Worm (Caenorhabditis elegans) whole organism, L1 larva: ENCODE measurements around the gene F18A11.2.

Experiments used
- C04F5.9 ChIP-seq: sonication (generic microtip); optimal IDR thresholded peaks from 2 replicates; lab custom pipeline; 2016; ENCODE audit warnings: missing genetic modification characterization, missing compliant biosample characterization
- C16A3.4 ChIP-seq: fragments of 150-350 bp; optimal IDR thresholded peaks from 2 replicates; lab custom pipeline; 2014; ENCODE audit warnings: missing biosample characterization, missing genetic modification characterization
- F16B12.6 ChIP-seq: fragments of 150-350 bp; optimal IDR thresholded peaks from 2 replicates; lab custom pipeline; 2014; ENCODE audit warnings: missing biosample characterization, missing genetic modification characterization
- Y116A8C.19 ChIP-seq: sonication (generic microtip); optimal IDR thresholded peaks from 2 replicates; lab custom pipeline; 2016; ENCODE audit warnings: missing compliant biosample characterization, missing genetic modification characterization, borderline replicate concordance
- aha-1 ChIP-seq: fragments of 150-350 bp; optimal IDR thresholded peaks from 2 replicates; lab custom pipeline; 2014; ENCODE audit warnings: missing biosample characterization, missing genetic modification characterization
- aly-2 ChIP-seq: fragments of 150-350 bp; optimal IDR thresholded peaks from 2 replicates; lab custom pipeline; 2014; ENCODE audit warnings: missing biosample characterization, missing genetic modification characterization
- ama-1 ChIP-seq: fragments of 150-350 bp; optimal IDR thresholded peaks from 2 replicates; lab custom pipeline; 2014
- blmp-1 ChIP-seq: fragments of 150-350 bp; optimal IDR thresholded peaks from 2 replicates; lab custom pipeline; 2014; ENCODE audit warnings: missing biosample characterization, missing genetic modification characterization
- ceh-88 ChIP-seq: fragments of 200-800 bp; sonication (Bioruptor generic); IDR thresholded peaks from 2 replicates; pipeline ENCODE4 v1.3.6; 2022; ENCODE audit warnings: missing genetic modification characterization, missing compliant biosample characterization
- ces-1 ChIP-seq: fragments of 150-350 bp; optimal IDR thresholded peaks from 2 replicates; lab custom pipeline; 2014; ENCODE audit warnings: missing biosample characterization, missing genetic modification reagents, missing genetic modification characterization
- dpl-1 ChIP-seq, 3 experiments: fragments of 150-350 bp in 2 of 3; sonication (generic microtip) in 1 of 3; optimal IDR thresholded peaks; 2 replicates each; lab custom pipeline; 2014 to 2017; ENCODE audit warnings: missing biosample characterization in 3 of 3, missing genetic modification characterization in 3 of 3, missing genetic modification reagents in 3 of 3
- elt-2 ChIP-seq: sonication (generic microtip); optimal IDR thresholded peaks from 2 replicates; lab custom pipeline; 2016; ENCODE audit warnings: missing genetic modification characterization, mild to moderate bottlenecking, inconsistent platforms, missing compliant biosample characterization, missing genetic modification reagents
- elt-3 ChIP-seq, 6 experiments: fragments of 150-350 bp in 1 of 6; sonication (generic microtip); optimal IDR thresholded peaks; 2 replicates each; lab custom pipeline; 2017 to 2018; ENCODE audit warnings: missing biosample characterization in 6 of 6, missing genetic modification characterization in 6 of 6, inconsistent platforms in 1 of 6
- ets-5 ChIP-seq: fragments of 200-800 bp; sonication (Bioruptor generic); IDR thresholded peaks from 2 replicates; pipeline ENCODE4 v1.3.6; 2022; ENCODE audit warnings: missing genetic modification characterization, missing compliant biosample characterization
- fkh-10 ChIP-seq: sonication (generic microtip); optimal IDR thresholded peaks from 2 replicates; lab custom pipeline; 2017; ENCODE audit warnings: missing biosample characterization, missing genetic modification reagents, missing genetic modification characterization
- fkh-8 ChIP-seq: sonication (generic microtip); optimal IDR thresholded peaks from 2 replicates; lab custom pipeline; 2016; ENCODE audit warnings: mild to moderate bottlenecking, missing genetic modification characterization, missing compliant biosample characterization
- fos-1 ChIP-seq: fragments of 150-350 bp; optimal IDR thresholded peaks from 2 replicates; lab custom pipeline; 2014; ENCODE audit warnings: missing biosample characterization, missing genetic modification characterization
- hlh-17 ChIP-seq: fragments of 200-800 bp; sonication (Bioruptor generic); optimal IDR thresholded peaks from 2 replicates; lab custom pipeline; 2018; ENCODE audit warnings: missing genetic modification characterization, mild to moderate bottlenecking, missing compliant biosample characterization, moderate library complexity, borderline replicate concordance
- hlh-4 ChIP-seq: sonication (generic microtip); optimal IDR thresholded peaks from 2 replicates; lab custom pipeline; 2016; ENCODE audit warnings: mild to moderate bottlenecking, missing genetic modification characterization, missing compliant biosample characterization
- irx-1 ChIP-seq: sonication (generic microtip); optimal IDR thresholded peaks from 2 replicates; lab custom pipeline; 2016; ENCODE audit warnings: missing genetic modification characterization, missing compliant biosample characterization
- isw-1 ChIP-seq: fragments of 200-800 bp; sonication (Bioruptor generic); IDR thresholded peaks from 2 replicates; pipeline ENCODE4 v1.3.6; 2022; ENCODE audit warnings: missing genetic modification characterization, missing compliant biosample characterization
- jun-1 ChIP-seq: fragments of 150-350 bp; optimal IDR thresholded peaks from 2 replicates; lab custom pipeline; 2014; ENCODE audit warnings: missing biosample characterization, missing genetic modification reagents, missing genetic modification characterization
- lin-13 ChIP-seq: fragments of 150-350 bp; optimal IDR thresholded peaks from 2 replicates; lab custom pipeline; 2014; ENCODE audit warnings: missing biosample characterization, missing genetic modification reagents, missing genetic modification characterization
- lin-14 ChIP-seq: fragments of 200-800 bp; sonication (Bioruptor generic); optimal IDR thresholded peaks from 2 replicates; lab custom pipeline; 2018; ENCODE audit warnings: mild to moderate bottlenecking, missing genetic modification characterization, moderate library complexity, missing compliant biosample characterization
- lin-35 ChIP-seq, 2 experiments: fragments of 150-350 bp; optimal IDR thresholded peaks; 2 replicates each; lab custom pipeline; 2014; ENCODE audit warnings: missing biosample characterization in 2 of 2, missing genetic modification characterization in 2 of 2, missing genetic modification reagents in 2 of 2
- lin-39 ChIP-seq: fragments of 150-350 bp; optimal IDR thresholded peaks from 2 replicates; lab custom pipeline; 2014; ENCODE audit warnings: missing biosample characterization, missing genetic modification reagents, missing genetic modification characterization
- lir-3 ChIP-seq: sonication (generic microtip); optimal IDR thresholded peaks from 2 replicates; lab custom pipeline; 2016; ENCODE audit warnings: mild to moderate bottlenecking, missing genetic modification characterization, moderate library complexity, missing compliant biosample characterization; ENCODE audit not compliant: poor library complexity
- lsy-2 ChIP-seq, 2 experiments: fragments of 150-350 bp; optimal IDR thresholded peaks; 2 replicates each; lab custom pipeline; 2014; ENCODE audit warnings: missing biosample characterization in 2 of 2, missing genetic modification characterization in 2 of 2
- mdl-1 ChIP-seq, 2 experiments: fragments of 150-350 bp; optimal IDR thresholded peaks; 2 replicates each; lab custom pipeline; 2014 to 2017; ENCODE audit warnings: missing biosample characterization in 2 of 2, missing genetic modification characterization in 2 of 2, inconsistent platforms in 1 of 2
- mef-2 ChIP-seq: fragments of 150-350 bp; optimal IDR thresholded peaks from 2 replicates; lab custom pipeline; 2014; ENCODE audit warnings: missing biosample characterization, missing genetic modification characterization
- mep-1 ChIP-seq: fragments of 150-350 bp; optimal IDR thresholded peaks from 2 replicates; lab custom pipeline; 2014; ENCODE audit warnings: missing biosample characterization, missing genetic modification characterization
- nhr-11 ChIP-seq: fragments of 150-350 bp; optimal IDR thresholded peaks from 2 replicates; lab custom pipeline; 2014; ENCODE audit warnings: missing biosample characterization, missing genetic modification characterization
- nhr-12 ChIP-seq: sonication (generic microtip); optimal IDR thresholded peaks from 2 replicates; lab custom pipeline; 2017; ENCODE audit warnings: missing biosample characterization, missing genetic modification characterization
- nhr-28 ChIP-seq: fragments of 150-350 bp; optimal IDR thresholded peaks from 2 replicates; lab custom pipeline; 2014; ENCODE audit warnings: missing biosample characterization, missing genetic modification characterization
- nhr-47 ChIP-seq: sonication (generic microtip); optimal IDR thresholded peaks from 2 replicates; lab custom pipeline; 2016; ENCODE audit warnings: mild to moderate bottlenecking, missing genetic modification characterization, moderate library complexity, missing compliant biosample characterization
- nhr-77 ChIP-seq: fragments of 150-350 bp; optimal IDR thresholded peaks from 2 replicates; lab custom pipeline; 2014; ENCODE audit warnings: missing biosample characterization, missing genetic modification characterization
- nhr-85 ChIP-seq: sonication (generic microtip); peaks from one replicate; lab custom pipeline; 2016; ENCODE audit warnings: missing genetic modification characterization, inconsistent platforms, missing compliant biosample characterization
- nhr-90 ChIP-seq: sonication (generic microtip); optimal IDR thresholded peaks from 2 replicates; lab custom pipeline; 2016; ENCODE audit warnings: mild to moderate bottlenecking, missing genetic modification characterization, missing compliant biosample characterization; ENCODE audit not compliant: poor library complexity
- pag-3 ChIP-seq: sonication (generic microtip); optimal IDR thresholded peaks from 2 replicates; lab custom pipeline; 2017; ENCODE audit warnings: missing genetic modification characterization, mild to moderate bottlenecking, missing compliant biosample characterization, antibody characterized with exemption, borderline replicate concordance; ENCODE audit not compliant: insufficient read depth
- pqm-1 ChIP-seq: sonication (generic microtip); optimal IDR thresholded peaks from 3 replicates; lab custom pipeline; 2017; ENCODE audit warnings: missing biosample characterization, missing genetic modification characterization
- skn-1 ChIP-seq: fragments of 150-350 bp; optimal IDR thresholded peaks from 2 replicates; lab custom pipeline; 2014; ENCODE audit warnings: missing biosample characterization, missing genetic modification characterization
- tlp-1 ChIP-seq: fragments of 150-350 bp; optimal IDR thresholded peaks from 2 replicates; lab custom pipeline; 2014; ENCODE audit warnings: missing biosample characterization, missing genetic modification characterization
- unc-130 ChIP-seq: fragments of 150-350 bp; optimal IDR thresholded peaks from 2 replicates; lab custom pipeline; 2017; ENCODE audit warnings: missing biosample characterization, missing genetic modification characterization, inconsistent platforms
- unc-86 ChIP-seq: sonication (generic microtip); optimal IDR thresholded peaks from 2 replicates; lab custom pipeline; 2016; ENCODE audit warnings: missing genetic modification characterization, missing compliant biosample characterization
- vab-15 ChIP-seq: sonication (generic microtip); optimal IDR thresholded peaks from 2 replicates; lab custom pipeline; 2017; ENCODE audit warnings: missing genotype, mild to moderate bottlenecking, missing genetic modification characterization, missing compliant biosample characterization
- xbp-1 ChIP-seq: sonication (generic microtip); optimal IDR thresholded peaks from 2 replicates; lab custom pipeline; 2016; ENCODE audit warnings: missing genetic modification characterization, missing compliant biosample characterization
- zag-1 ChIP-seq: fragments of 150-350 bp; optimal IDR thresholded peaks from 2 replicates; lab custom pipeline; 2014; ENCODE audit warnings: missing biosample characterization, missing genetic modification characterization
- ztf-4 ChIP-seq: fragments of 150-350 bp; optimal IDR thresholded peaks from 2 replicates; lab custom pipeline; 2014; ENCODE audit warnings: missing biosample characterization, missing genetic modification characterization

The F18A11.2 gene

DNA sequence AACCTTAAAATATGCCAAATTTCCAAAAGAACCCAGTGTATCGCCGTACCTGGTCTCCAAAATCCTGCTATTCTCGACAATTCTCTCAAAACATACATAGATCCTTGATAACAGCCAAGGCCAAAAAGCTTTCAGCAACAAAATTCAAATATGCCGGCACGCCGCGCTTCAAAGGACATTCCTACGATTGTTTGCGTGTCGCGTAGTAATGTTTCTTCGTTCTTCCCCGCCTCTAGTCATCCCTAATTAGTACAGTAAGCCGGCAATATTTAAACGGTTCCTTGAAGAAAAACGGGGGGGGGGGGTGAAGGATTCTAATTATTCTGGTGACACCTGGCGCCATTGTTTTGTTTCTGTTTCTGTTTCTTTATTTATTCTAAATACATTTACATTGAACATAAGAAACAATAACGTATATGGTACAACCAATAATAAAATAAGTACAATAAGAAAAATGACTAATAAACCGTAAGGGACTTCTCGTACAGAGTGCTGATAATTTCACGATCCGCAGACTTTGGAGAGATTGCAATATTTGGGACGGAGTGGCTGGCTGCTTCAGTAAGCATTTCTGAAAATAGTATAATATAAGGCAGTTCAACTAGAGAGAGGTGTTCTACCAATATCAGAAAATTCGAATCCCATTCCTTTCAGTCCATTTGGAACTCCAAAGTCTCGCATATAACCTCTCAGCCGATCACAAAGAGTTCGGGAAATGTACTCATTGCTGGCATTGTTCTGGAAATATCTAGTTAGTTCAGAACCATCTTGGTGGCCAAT, 37.3 kb upstream of the F18A11.2 start (continued):
- TF ChIP-seq mef-2 (tag; lab: Kevin White, UChicago) (no peak), aha-1 (tag; lab: Kevin White, UChicago) (no peak), isw-1 (GFP tag; lab: Robert Waterston, UW) (no peak), nhr-85 (peak; percentile 38), ztf-4 (tag; lab: Kevin White, UChicago) (no peak), C16A3.4 (tag; lab: Kevin White, UChicago) (no peak), lir-3 (tag; lab: Kevin White, UChicago) (no peak), fkh-10 (GFP tag; lab: Kevin White, UChicago) (no peak), unc-86 (tag; lab: Kevin White, UChicago) (no peak), Y116A8C.19 (tag; lab: Kevin White, UChicago) (no peak), lin-39 (no peak), xbp-1 (tag; lab: Kevin White, UChicago) (no peak), nhr-77 (tag; lab: Kevin White, UChicago) (no peak), mdl-1 (tag; optimal IDR thresholded peaks at IDR 0.05; lab: Kevin White, UChicago) (no peak), fkh-8 (tag; lab: Kevin White, UChicago) (no peak), ama-1 (lab: Kevin White, UChicago) (peak; percentile 64), pag-3 (tag; lab: Kevin White, UChicago) (no peak), jun-1 (tag; lab: Kevin White, UChicago) (no peak), C04F5.9 (no peak), lin-35 (GFP tag; optimal IDR thresholded peaks at IDR 0.05; lab: Kevin White, UChicago) (no peak), F16B12.6 (tag; lab: Kevin White, UChicago) (no peak), ces-1 (GFP tag; lab: Kevin White, UChicago) (no peak), skn-1 (no peak), lin-14 (GFP tag; lab: Kevin White, UChicago) (no peak)
- TF ChIP-seq, all 84 proteins: peak for 6

DNA sequence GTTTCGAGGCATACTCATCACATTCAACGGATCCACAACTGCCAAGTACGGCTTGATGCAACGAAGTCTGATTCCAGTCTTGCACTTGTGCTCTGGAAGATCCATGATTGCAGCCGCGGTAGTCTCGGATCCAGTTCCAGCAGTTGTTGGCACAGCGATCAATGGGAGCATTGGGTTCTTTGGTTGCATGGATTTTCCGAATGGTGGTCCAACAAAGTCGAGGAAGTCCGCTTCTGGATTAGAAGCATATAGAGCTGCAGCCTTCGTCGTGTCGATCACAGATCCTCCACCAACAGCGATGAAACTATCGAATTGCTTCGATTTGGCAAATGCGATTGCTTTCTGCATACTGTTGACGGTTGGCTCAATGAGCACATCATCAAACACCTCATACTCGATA, 36.2 kb upstream of the F18A11.2 start:
- TF ChIP-seq unc-130 (tag; lab: Kevin White, UChicago) (no peak), lsy-2 (tag; optimal IDR thresholded peaks at IDR 0.05; lab: Kevin White, UChicago) (no peak), xbp-1 (tag; lab: Kevin White, UChicago) (no peak), vab-15 (tag; lab: Kevin White, UChicago) (no peak), elt-2 (tag; lab: Kevin White, UChicago) (no peak), irx-1 (tag; lab: Kevin White, UChicago) (no peak), blmp-1 (no peak), nhr-12 (no peak), unc-86 (tag; lab: Kevin White, UChicago) (no peak), hlh-17 (GFP tag; lab: Kevin White, UChicago) (no peak), F16B12.6 (tag; lab: Kevin White, UChicago) (no peak), nhr-47 (tag; lab: Kevin White, UChicago) (no peak), ets-5 (GFP tag; lab: Robert Waterston, UW) (no peak), lin-14 (GFP tag; lab: Kevin White, UChicago) (no peak), pqm-1 (tag; lab: Kevin White, UChicago) (no peak)

DNA sequence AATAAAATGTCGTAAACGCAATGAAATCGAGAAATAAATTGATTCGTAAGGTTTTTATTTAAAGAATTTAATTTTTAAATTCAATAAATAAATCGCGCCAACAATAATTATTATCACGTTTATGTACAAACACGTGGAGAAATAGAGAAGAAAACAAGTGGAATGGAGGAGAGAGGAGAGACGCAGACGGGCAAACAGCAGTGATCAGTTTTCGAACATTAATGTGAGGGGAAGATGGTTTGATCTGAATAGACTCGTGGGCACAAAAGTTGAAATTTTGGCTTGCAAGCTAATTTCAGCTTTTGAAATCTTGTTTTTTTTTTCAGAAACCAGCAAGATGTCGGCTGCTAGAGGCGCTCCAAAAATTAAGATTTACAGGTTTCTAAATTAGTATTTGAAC, 35.2 kb upstream of the F18A11.2 start, which contains the start of gene hphd-1:
hphd-1 (minus strand) TSS at position 323 of the 400 bp plus-strand sequence.
- TF ChIP-seq ets-5 (GFP tag; lab: Robert Waterston, UW) (no peak), elt-3 (tag; optimal IDR thresholded peaks at IDR 0.05; lab: Kevin White, UChicago) (peak in 2 of 6 experiments; percentile 50 to 71), elt-2 (tag; lab: Kevin White, UChicago) (peak; percentile 51), nhr-11 (tag; lab: Kevin White, UChicago) (no peak), lin-13 (no peak), mep-1 (tag; lab: Kevin White, UChicago) (peak; percentile 53), fos-1 (tag; lab: Kevin White, UChicago) (no peak), hlh-4 (tag; lab: Kevin White, UChicago) (no peak), nhr-90 (tag; lab: Kevin White, UChicago) (peak; percentile 72), nhr-47 (tag; lab: Kevin White, UChicago) (peak; percentile 52), zag-1 (no peak), lin-39 (no peak), aly-2 (tag; lab: Kevin White, UChicago) (no peak), jun-1 (tag; lab: Kevin White, UChicago) (no peak), dpl-1 (GFP tag; optimal IDR thresholded peaks at IDR 0.05; lab: Kevin White, UChicago) (peak in 2 of 3 experiments; percentile 4 to 14), F16B12.6 (tag; lab: Kevin White, UChicago) (no peak), mef-2 (tag; lab: Kevin White, UChicago) (no peak), nhr-28 (no peak), tlp-1 (tag; lab: Kevin White, UChicago) (no peak), ama-1 (lab: Kevin White, UChicago) (no peak), Y116A8C.19 (tag; lab: Kevin White, UChicago) (no peak), ceh-88 (GFP tag; lab: Robert Waterston, UW) (no peak)
